Worm (Caenorhabditis elegans): ENCODE data around the gene H28G03.3.

DNA sequence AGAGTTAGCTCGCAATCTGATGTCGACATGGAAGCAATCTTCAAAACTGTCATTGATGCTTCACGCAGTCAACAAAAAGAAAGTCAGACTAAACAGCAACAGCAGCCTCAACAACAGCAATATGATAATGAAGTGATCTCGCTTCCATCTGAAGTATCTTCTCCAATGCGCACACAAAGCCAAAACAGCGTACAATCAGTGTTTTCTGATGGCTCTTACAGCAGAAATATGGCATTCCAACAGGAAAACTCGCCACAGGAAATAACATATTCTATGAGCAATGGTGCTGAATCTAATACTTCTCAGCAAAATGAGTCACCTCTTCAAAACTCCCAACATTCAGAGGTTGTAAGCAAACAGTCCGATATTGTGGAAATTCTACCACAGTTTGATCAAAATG is 23.2 kb downstream of the H28G03.3 start:
- TF ChIP-seq Y22D7AL.16 (tag; optimal IDR thresholded peaks at IDR 0.05) (no peak), dve-1 (tag; optimal IDR thresholded peaks at IDR 0.05) (no peak), unc-3 (GFP tag; conservative IDR thresholded peaks at IDR 0.05) (no peak), unc-3 (tag; optimal IDR thresholded peaks at IDR 0.05) (no peak), ama-1 (optimal IDR thresholded peaks at IDR 0.05) (no peak), nhr-232 (tag; optimal IDR thresholded peaks at IDR 0.05) (no peak), pha-4 (tag; optimal IDR thresholded peaks at IDR 0.05) (no peak), ceh-24 (tag; optimal IDR thresholded peaks at IDR 0.05) (no peak), C38D4.7 (GFP tag; optimal IDR thresholded peaks at IDR 0.05) (no peak), dmd-4 (tag; optimal IDR thresholded peaks at IDR 0.05; ENCODE audit: borderline replicate concordance) (no peak), ceh-14 (tag; optimal IDR thresholded peaks at IDR 0.05) (no peak), K09A11.1 (tag; optimal IDR thresholded peaks at IDR 0.05; ENCODE audit: insufficient read depth) (no peak), gmeb-2 (tag; optimal IDR thresholded peaks at IDR 0.05) (no peak), odd-2 (tag; optimal IDR thresholded peaks at IDR 0.05) (no peak), elt-2 (tag; optimal IDR thresholded peaks at IDR 0.05) (no peak)

All from whole organism, late embryonic.